Worm (Caenorhabditis elegans) whole organism, L4/young adult: ENCODE measurements around the gene zim-3.

Experiments
- W03F9.2 ChIP-seq: fragments of 150-350 bp; optimal IDR thresholded peaks from 2 replicates; lab custom pipeline; 2014; ENCODE audit warnings: missing biosample characterization, missing genetic modification characterization
- dao-5 ChIP-seq: sonication (generic microtip); optimal IDR thresholded peaks from 2 replicates; lab custom pipeline; 2016; ENCODE audit warnings: missing genotype, missing genetic modification characterization, moderate library complexity, missing compliant biosample characterization
- him-1 ChIP-seq: sonication (generic microtip); optimal IDR thresholded peaks from 2 replicates; lab custom pipeline; 2016; ENCODE audit warnings: missing genotype, missing genetic modification reagents, missing genetic modification characterization, missing compliant biosample characterization

- TF ChIP-seq dao-5 (tag; lab: Kevin White, UChicago) (no peak), him-1 (tag; lab: Kevin White, UChicago) (no peak), W03F9.2 (no peak)
These were observed 24.9 kb upstream of the zim-3 start, which contains the start of gene T07G12.3 for ce11 chrIV:10533639-10534038.
